Fruit fly (Drosophila melanogaster) whole organism, wandering third instar larva: ENCODE results near the gene Lint-1.

Experiments
- CG9705 ChIP-seq: fragments of 200-800 bp; sonication (Bioruptor generic); optimal IDR thresholded peaks from 2 replicates; lab custom pipeline; 2018; ENCODE audit warnings: missing biosample characterization, mild to moderate bottlenecking, missing genetic modification characterization
- GATAd ChIP-seq: sonication (Bioruptor generic); optimal IDR thresholded peaks from 2 replicates; lab custom pipeline; 2016; ENCODE audit warnings: missing biosample characterization, missing genetic modification characterization
- OdsH ChIP-seq: fragments of 200-800 bp; sonication (Bioruptor generic); optimal IDR thresholded peaks from 2 replicates; lab custom pipeline; 2016; ENCODE audit warnings: missing biosample characterization, mild to moderate bottlenecking, missing genetic modification characterization
- Vsx2 ChIP-seq: fragments of 200-300, 225-300 bp; sonication (Bioruptor generic); optimal IDR thresholded peaks from 2 replicates; lab custom pipeline; 2018; ENCODE audit warnings: missing biosample characterization, missing genetic modification characterization; ENCODE audit not compliant: partially characterized antibody

- TF ChIP-seq CG9705 (no peak), Vsx2 (GFP tag; lab: Kevin White, UChicago) (no peak), GATAd (GFP tag; lab: Kevin White, UChicago) (no peak), OdsH (GFP tag; lab: Kevin White, UChicago) (no peak)
These were observed 4.5 kb upstream of the Lint-1 start for dm6 chrX:11144575-11144974.
